Worm (Caenorhabditis elegans) whole organism, L3 larva: ENCODE data around the gene atf-4.

Source experiments
- R02D3.7 ChIP-seq: fragments of 150-350 bp; optimal IDR thresholded peaks from 2 replicates; lab custom pipeline; 2014; ENCODE audit warnings: missing biosample characterization, missing genetic modification characterization
- ZK546.5 ChIP-seq: sonication (generic microtip); optimal IDR thresholded peaks from 2 replicates; lab custom pipeline; 2017; ENCODE audit warnings: missing biosample characterization, missing genetic modification characterization
- aly-2 ChIP-seq: fragments of 150-350 bp; optimal IDR thresholded peaks from 2 replicates; lab custom pipeline; 2014; ENCODE audit warnings: missing biosample characterization, missing genetic modification characterization
- ama-1 ChIP-seq: fragments of 150-350 bp; optimal IDR thresholded peaks from 2 replicates; lab custom pipeline; 2018
- ceh-16 ChIP-seq: sonication (generic microtip); optimal IDR thresholded peaks from 2 replicates; lab custom pipeline; 2017; ENCODE audit warnings: missing biosample characterization, missing genetic modification characterization
- ceh-28 ChIP-seq: fragments of 150-350 bp; optimal IDR thresholded peaks from 2 replicates; lab custom pipeline; 2014; ENCODE audit warnings: missing biosample characterization, missing genetic modification reagents, missing genetic modification characterization
- ceh-82 ChIP-seq: fragments of 150-350 bp; optimal IDR thresholded peaks from 2 replicates; lab custom pipeline; 2014; ENCODE audit warnings: missing biosample characterization, missing genetic modification characterization
- ceh-9 ChIP-seq: sonication (generic microtip); optimal IDR thresholded peaks from 2 replicates; lab custom pipeline; 2018; ENCODE audit warnings: missing biosample characterization, missing genetic modification characterization
- daf-12 ChIP-seq: fragments of 150-350 bp; optimal IDR thresholded peaks from 2 replicates; lab custom pipeline; 2014; ENCODE audit warnings: missing biosample characterization, missing genetic modification reagents, missing genetic modification characterization
- egl-27 ChIP-seq: sonication (generic microtip); optimal IDR thresholded peaks from 4 replicates; lab custom pipeline; 2017; ENCODE audit warnings: missing biosample characterization, missing genetic modification reagents, missing genetic modification characterization
- egl-5 ChIP-seq: fragments of 150-350 bp; optimal IDR thresholded peaks from 2 replicates; lab custom pipeline; 2017; ENCODE audit warnings: missing biosample characterization, missing genetic modification reagents, missing genetic modification characterization, inconsistent platforms
- elt-1 ChIP-seq: fragments of 150-350 bp; optimal IDR thresholded peaks from 2 replicates; lab custom pipeline; 2014; ENCODE audit warnings: missing biosample characterization, missing genetic modification characterization
- elt-2 ChIP-seq: sonication (generic microtip); optimal IDR thresholded peaks from 2 replicates; lab custom pipeline; 2016; ENCODE audit warnings: missing genetic modification reagents, mild to moderate bottlenecking, missing genetic modification characterization, missing compliant biosample characterization
- elt-3 ChIP-seq, 3 experiments: fragments of 150-350 bp in 1 of 3; sonication (generic microtip) in 2 of 3; optimal IDR thresholded peaks; 2 replicates in 2 of 3; 4 replicates in 1 of 3; lab custom pipeline; 2014 to 2017; ENCODE audit warnings: missing biosample characterization in 3 of 3, missing genetic modification characterization in 3 of 3
- eor-1 ChIP-seq, 2 experiments: fragments of 150-350 bp; optimal IDR thresholded peaks; 2 replicates each; lab custom pipeline; 2014 to 2018; ENCODE audit warnings: missing biosample characterization in 2 of 2, missing genetic modification characterization in 2 of 2
- fkh-10 ChIP-seq: sonication (generic microtip); optimal IDR thresholded peaks from 2 replicates; lab custom pipeline; 2017; ENCODE audit warnings: missing biosample characterization, missing genetic modification reagents, missing genetic modification characterization
- fkh-2 ChIP-seq: fragments of 150-350 bp; optimal IDR thresholded peaks from 2 replicates; lab custom pipeline; 2014; ENCODE audit warnings: missing biosample characterization, missing genetic modification reagents, missing genetic modification characterization
- fos-1 ChIP-seq: fragments of 150-350 bp; optimal IDR thresholded peaks from 2 replicates; lab custom pipeline; 2014; ENCODE audit warnings: missing biosample characterization, missing genetic modification characterization
- hmg-11 ChIP-seq: sonication (generic microtip); optimal IDR thresholded peaks from 2 replicates; lab custom pipeline; 2016; ENCODE audit warnings: missing genetic modification characterization, missing compliant biosample characterization
- jun-1 ChIP-seq: fragments of 150-350 bp; optimal IDR thresholded peaks from 2 replicates; lab custom pipeline; 2014; ENCODE audit warnings: missing biosample characterization, missing genetic modification reagents, missing genetic modification characterization
- lin-15B ChIP-seq: fragments of 150-350 bp; optimal IDR thresholded peaks from 2 replicates; lab custom pipeline; 2014; ENCODE audit warnings: missing biosample characterization, missing genetic modification characterization
- lin-39 ChIP-seq: fragments of 150-350 bp; optimal IDR thresholded peaks from 2 replicates; lab custom pipeline; 2018; ENCODE audit warnings: missing biosample characterization, missing genetic modification reagents, missing genetic modification characterization
- lsy-12 ChIP-seq: sonication (generic microtip); optimal IDR thresholded peaks from 2 replicates; lab custom pipeline; 2016; ENCODE audit warnings: mild to moderate bottlenecking, missing genetic modification characterization, missing compliant biosample characterization
- mdl-1 ChIP-seq: fragments of 150-350 bp; optimal IDR thresholded peaks from 2 replicates; lab custom pipeline; 2014; ENCODE audit warnings: missing biosample characterization, missing genetic modification characterization
- mml-1 ChIP-seq: fragments of 150-350 bp; sonication (generic microtip); optimal IDR thresholded peaks from 3 replicates; lab custom pipeline; 2014; ENCODE audit warnings: missing biosample characterization, missing genetic modification characterization
- nfya-1 ChIP-seq: sonication (generic microtip); optimal IDR thresholded peaks from 2 replicates; lab custom pipeline; 2017; ENCODE audit warnings: missing genetic modification characterization, mild to moderate bottlenecking, missing compliant biosample characterization, antibody characterized with exemption, moderate library complexity; ENCODE audit not compliant: insufficient read depth
- nhr-11 ChIP-seq: fragments of 150-350 bp; optimal IDR thresholded peaks from 2 replicates; lab custom pipeline; 2014; ENCODE audit warnings: missing biosample characterization, missing genetic modification characterization
- nhr-12 ChIP-seq: fragments of 150-350 bp; optimal IDR thresholded peaks from 2 replicates; lab custom pipeline; 2014; ENCODE audit warnings: missing biosample characterization, missing genetic modification characterization
- nhr-23 ChIP-seq: fragments of 150-350 bp; optimal IDR thresholded peaks from 2 replicates; lab custom pipeline; 2014; ENCODE audit warnings: missing biosample characterization, missing genetic modification reagents, missing genetic modification characterization
- nhr-237 ChIP-seq: fragments of 150-350 bp; optimal IDR thresholded peaks from 2 replicates; lab custom pipeline; 2014; ENCODE audit warnings: missing biosample characterization, missing genetic modification characterization
- nhr-25 ChIP-seq: sonication (generic microtip); optimal IDR thresholded peaks from 2 replicates; lab custom pipeline; 2017; ENCODE audit warnings: missing biosample characterization, missing genetic modification characterization
- nhr-28 ChIP-seq: fragments of 150-350 bp; optimal IDR thresholded peaks from 2 replicates; lab custom pipeline; 2014; ENCODE audit warnings: missing biosample characterization, missing genetic modification characterization
- nhr-43 ChIP-seq: sonication (generic microtip); optimal IDR thresholded peaks from 2 replicates; lab custom pipeline; 2016; ENCODE audit warnings: mild to moderate bottlenecking, missing genetic modification characterization, missing compliant biosample characterization; ENCODE audit not compliant: poor library complexity, severe bottlenecking
- nhr-67 ChIP-seq: fragments of 150-350 bp; optimal IDR thresholded peaks from 2 replicates; lab custom pipeline; 2014; ENCODE audit warnings: missing biosample characterization, missing genetic modification characterization
- nhr-76 ChIP-seq: fragments of 150-350 bp; sonication (generic microtip); optimal IDR thresholded peaks from 5 replicates; lab custom pipeline; 2014; ENCODE audit warnings: missing biosample characterization, missing genetic modification characterization
- nhr-77 ChIP-seq: fragments of 150-350 bp; optimal IDR thresholded peaks from 2 replicates; lab custom pipeline; 2014; ENCODE audit warnings: missing biosample characterization, missing genetic modification characterization
- pha-4 ChIP-seq: fragments of 150-350 bp; optimal IDR thresholded peaks from 2 replicates; lab custom pipeline; 2014; ENCODE audit warnings: missing biosample characterization, missing genetic modification reagents, missing genetic modification characterization
- pqm-1 ChIP-seq: fragments of 150-350 bp; optimal IDR thresholded peaks from 2 replicates; lab custom pipeline; 2017; ENCODE audit warnings: missing biosample characterization, missing genetic modification characterization, inconsistent platforms
- sea-2 ChIP-seq: fragments of 150-350 bp; sonication (generic microtip); optimal IDR thresholded peaks from 4 replicates; lab custom pipeline; 2014; ENCODE audit warnings: missing biosample characterization, missing genetic modification reagents, missing genetic modification characterization
- skn-1 ChIP-seq: fragments of 150-350 bp; optimal IDR thresholded peaks from 2 replicates; lab custom pipeline; 2014; ENCODE audit warnings: missing biosample characterization, missing genetic modification characterization
- snpc-4 ChIP-seq: fragments of 150-350 bp; optimal IDR thresholded peaks from 2 replicates; lab custom pipeline; 2014; ENCODE audit warnings: missing biosample characterization, missing genetic modification characterization
- tbx-2 ChIP-seq: sonication (generic microtip); optimal IDR thresholded peaks from 2 replicates; lab custom pipeline; 2016; ENCODE audit warnings: mild to moderate bottlenecking, missing genetic modification characterization, missing compliant biosample characterization
- unc-39 ChIP-seq: sonication (generic microtip); optimal IDR thresholded peaks from 4 replicates; lab custom pipeline; 2017; ENCODE audit warnings: missing biosample characterization, missing genetic modification characterization
- unc-62 ChIP-seq: fragments of 150-350 bp; sonication (generic microtip); optimal IDR thresholded peaks from 4 replicates; lab custom pipeline; 2014; ENCODE audit warnings: missing biosample characterization, missing genetic modification reagents, missing genetic modification characterization
- zag-1 ChIP-seq: fragments of 150-350 bp; optimal IDR thresholded peaks from 2 replicates; lab custom pipeline; 2014; ENCODE audit warnings: missing biosample characterization, missing genetic modification characterization
- ztf-11 ChIP-seq: fragments of 150-350 bp; optimal IDR thresholded peaks from 2 replicates; lab custom pipeline; 2014; ENCODE audit warnings: missing biosample characterization, missing genetic modification characterization
- ztf-4 ChIP-seq: fragments of 150-350 bp; optimal IDR thresholded peaks from 2 replicates; lab custom pipeline; 2014; ENCODE audit warnings: missing biosample characterization, missing genetic modification characterization

atf-4 gene

DNA sequence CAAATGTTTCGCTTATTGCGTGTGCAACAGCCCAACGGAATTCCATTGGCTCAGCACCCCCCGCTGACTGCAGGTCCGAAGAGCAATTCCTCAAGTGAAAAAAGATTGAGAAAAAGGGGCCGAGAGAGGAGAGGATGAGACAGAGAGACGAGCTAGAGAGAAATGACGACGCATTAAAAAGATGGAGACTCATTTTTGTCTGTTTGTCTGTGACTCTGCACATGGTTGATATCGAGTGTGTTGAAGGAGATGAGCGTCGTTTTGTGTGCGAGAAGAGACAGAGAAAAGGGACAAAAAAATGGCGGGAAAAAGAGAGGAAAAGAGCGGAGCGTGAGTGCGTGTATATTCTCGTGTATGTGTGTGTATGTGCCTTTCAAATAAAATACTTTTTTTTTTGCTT, 30.4 kb upstream of the atf-4 start:
- TF ChIP-seq fkh-10 (GFP tag; lab: Kevin White, UChicago) (peak; percentile 91), fkh-2 (no peak), eor-1 (tag; optimal IDR thresholded peaks at IDR 0.05; lab: Kevin White, UChicago) (no peak), elt-2 (tag; lab: Kevin White, UChicago) (peak; percentile 71), sea-2 (peak; percentile 69), ztf-4 (tag; lab: Kevin White, UChicago) (no peak), unc-39 (tag; lab: Kevin White, UChicago) (peak; percentile 10), ZK546.5 (tag; lab: Kevin White, UChicago) (no peak), nhr-76 (no peak), elt-3 (tag; optimal IDR thresholded peaks at IDR 0.05; lab: Kevin White, UChicago) (no peak), zag-1 (tag; lab: Kevin White, UChicago) (peak; percentile 29), ceh-82 (tag; lab: Kevin White, UChicago) (peak; percentile 19), nhr-77 (tag; lab: Kevin White, UChicago) (no peak), nhr-25 (tag; lab: Kevin White, UChicago) (peak; percentile 45), egl-27 (tag; lab: Kevin White, UChicago) (no peak), nfya-1 (peak; percentile 93), hmg-11 (tag; lab: Kevin White, UChicago) (peak; percentile 94), skn-1 (peak; percentile 88), jun-1 (tag; lab: Kevin White, UChicago) (peak; percentile 78), unc-62 (peak; percentile 57), nhr-23 (peak; percentile 56), nhr-43 (peak; percentile 41), pqm-1 (tag; lab: Kevin White, UChicago) (peak; percentile 83), lsy-12 (tag; lab: Kevin White, UChicago) (peak; percentile 76), ama-1 (lab: Kevin White, UChicago) (no peak), nhr-11 (peak; percentile 80), pha-4 (tag; lab: Kevin White, UChicago) (peak; percentile 95), mdl-1 (peak; percentile 58), nhr-237 (no peak), mml-1 (no peak), aly-2 (tag; lab: Kevin White, UChicago) (no peak), elt-1 (tag; lab: Kevin White, UChicago) (no peak), ceh-9 (tag; lab: Kevin White, UChicago) (no peak), fos-1 (no peak), snpc-4 (tag; lab: Kevin White, UChicago) (peak; percentile 58), lin-15B (tag; lab: Kevin White, UChicago) (peak; percentile 73), R02D3.7 (peak; percentile 38), ceh-16 (tag; lab: Kevin White, UChicago) (no peak), tbx-2 (tag; lab: Kevin White, UChicago) (peak; percentile 74), lin-39 (tag; lab: Kevin White, UChicago) (peak; percentile 57), nhr-67 (tag; lab: Kevin White, UChicago) (no peak), egl-5 (tag; lab: Kevin White, UChicago) (peak; percentile 95), nhr-12 (no peak), daf-12 (no peak), nhr-28 (no peak), ztf-11 (tag; lab: Kevin White, UChicago) (no peak), ceh-28 (tag; lab: Kevin White, UChicago) (peak; percentile 68)
- TF ChIP-seq, all 47 proteins: peak for 26

- TF ChIP-seq ztf-4 (tag; lab: Kevin White, UChicago): no peak
- TF ChIP-seq lin-39 (tag; lab: Kevin White, UChicago): no peak
- no peak for TF ChIP-seq pha-4 (tag; lab: Kevin White, UChicago)
- TF ChIP-seq fkh-2: no peak
- no peak for TF ChIP-seq ceh-28 (tag; lab: Kevin White, UChicago)
- TF ChIP-seq, all 47 proteins: peak for 0
Measured at ce11 chrX:14838339-14838738, 27.7 kb upstream of the atf-4 start.
